Worm (Caenorhabditis elegans) whole organism, young adult: ENCODE measurements around the gene cdka-1.

Experiments
- attf-5 ChIP-seq: fragments of 200-800 bp; sonication (Bioruptor generic); optimal IDR thresholded peaks from 2 replicates; lab custom pipeline; 2018; ENCODE audit warnings: mild to moderate bottlenecking, missing genetic modification characterization, missing compliant biosample characterization
- ceh-79 ChIP-seq: sonication (generic microtip); optimal IDR thresholded peaks from 2 replicates; lab custom pipeline; 2017; ENCODE audit warnings: mild to moderate bottlenecking, missing genetic modification characterization, missing compliant biosample characterization
- egl-18 ChIP-seq: fragments of 200-800 bp; sonication (Bioruptor generic); IDR thresholded peaks from 2 replicates; pipeline ENCODE4 v1.3.6; 2022; ENCODE audit warnings: missing genetic modification reagents, missing genetic modification characterization, missing compliant biosample characterization
- nfya-1 ChIP-seq: sonication (generic microtip); optimal IDR thresholded peaks from 2 replicates; lab custom pipeline; 2017; ENCODE audit warnings: antibody characterized with exemption, missing compliant biosample characterization, missing genetic modification characterization, borderline replicate concordance; ENCODE audit not compliant: insufficient read depth
- sdz-38 ChIP-seq: sonication (generic microtip); optimal IDR thresholded peaks from 2 replicates; lab custom pipeline; 2016; ENCODE audit warnings: missing genotype, missing genetic modification characterization, missing compliant biosample characterization
- somi-1 ChIP-seq: fragments of 200-800 bp; sonication (Bioruptor generic); optimal IDR thresholded peaks from 2 replicates; lab custom pipeline; 2018; ENCODE audit warnings: mild to moderate bottlenecking, missing genetic modification characterization, missing compliant biosample characterization

DNA sequence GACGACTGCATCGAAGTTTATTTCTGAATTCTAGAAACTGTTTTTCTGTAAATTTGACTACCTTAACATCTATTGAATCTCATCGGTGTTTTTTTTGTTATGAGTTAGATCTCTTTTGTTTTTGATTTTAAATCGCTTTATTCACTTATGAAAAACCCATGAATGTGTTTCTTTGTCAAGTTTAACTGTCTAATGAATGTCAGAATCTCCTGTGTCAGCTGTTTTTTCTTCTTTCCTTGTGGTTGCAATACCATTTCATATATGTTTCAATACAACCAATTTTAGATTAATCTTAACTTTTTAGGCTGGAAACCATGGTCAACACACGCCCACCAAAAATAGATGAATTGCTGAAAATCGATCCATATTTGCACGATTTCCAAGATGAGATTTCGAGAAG, 36.5 kb downstream of the cdka-1 start, which contains the start of gene T04A8.7:
- no peak for TF ChIP-seq egl-18
- TF ChIP-seq attf-5 (GFP tag; lab: Kevin White, UChicago) = no peak
- TF ChIP-seq somi-1 = no peak
- no peak for TF ChIP-seq sdz-38 (tag; lab: Kevin White, UChicago)
- TF ChIP-seq nfya-1 (tag; lab: Kevin White, UChicago) = no peak
- TF ChIP-seq ceh-79 = no peak
